Fruit fly (Drosophila melanogaster): ENCODE data around the gene CG13793.
"Not testable (repeated sequence)": the region's sequence is repeated elsewhere in the genome, so short reads cannot be mapped to it uniquely, and the experiment has no call there.

DNA sequence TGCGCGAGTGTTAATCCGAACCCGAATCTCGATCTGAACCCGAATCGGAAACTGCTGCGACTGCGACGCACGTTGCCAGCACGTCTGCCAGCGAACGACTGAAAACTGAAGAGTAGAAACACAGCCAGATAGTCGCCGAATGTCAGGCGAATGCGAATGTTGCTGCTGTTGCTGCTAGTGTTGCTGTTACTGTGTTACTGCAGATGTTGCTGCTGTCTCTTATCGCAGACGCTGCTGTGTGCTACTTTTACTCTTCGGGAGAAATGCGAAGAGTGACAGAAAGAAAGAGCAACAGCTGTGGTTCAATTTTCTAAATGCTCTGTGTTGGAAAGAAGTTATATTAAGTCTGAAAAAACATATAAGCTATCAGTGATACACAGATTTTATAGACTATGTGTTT is 19.4 kb upstream of the CG13793 start, which contains the start of gene CG31904:
- not testable (repeated sequence) for TF ChIP-seq Hr96 (GFP tag; optimal IDR thresholded peaks at IDR 0.05); CG7101 (tag; optimal IDR thresholded peaks at IDR 0.05); CG33017 (tag; optimal IDR thresholded peaks at IDR 0.05); kay (GFP tag; ENCODE audit: borderline replicate concordance); bab1 (GFP tag; optimal IDR thresholded peaks at IDR 0.05); CG7045 (GFP tag; optimal IDR thresholded peaks at IDR 0.05); CG1620 (GFP tag; optimal IDR thresholded peaks at IDR 0.05)
